Fruit fly (Drosophila melanogaster) whole organism, embryonic: ENCODE results near the gene NdufV3.

ENCODE experiments used
- Aef1 ChIP-seq: fragments of 200-800 bp; sonication (Bioruptor generic); IDR thresholded peaks from 3 replicates; pipeline ENCODE4 v1.3.6; 2022; ENCODE audit warnings: missing biosample characterization, missing genetic modification characterization
- BEAF-32 ChIP-seq: fragments of 200-800 bp; sonication (Bioruptor generic); optimal IDR thresholded peaks from 3 replicates; lab custom pipeline; 2017; ENCODE audit warnings: missing biosample characterization, missing genetic modification characterization, mild to moderate bottlenecking, moderate library complexity, missing genetic modification reagents
- CG10462 ChIP-seq: fragments of 200-800 bp; sonication (Bioruptor generic); optimal IDR thresholded peaks from 2 replicates; lab custom pipeline; 2016; ENCODE audit warnings: missing biosample characterization, missing genetic modification characterization
- CG11085 ChIP-seq: fragments of 200-800 bp; sonication (Bioruptor generic); IDR thresholded peaks from 2 replicates; pipeline ENCODE4 v1.3.6; 2022; ENCODE audit warnings: missing biosample characterization, missing genetic modification characterization
- CG12299 ChIP-seq: fragments of 200-800 bp; sonication (Bioruptor generic); optimal IDR thresholded peaks from 2 replicates; lab custom pipeline; 2018; ENCODE audit warnings: missing biosample characterization, mild to moderate bottlenecking, missing genetic modification characterization
- CG12391 ChIP-seq: fragments of 200-800 bp; sonication (Bioruptor generic); optimal IDR thresholded peaks from 3 replicates; lab custom pipeline; 2018; ENCODE audit warnings: missing biosample characterization, mild to moderate bottlenecking, missing genetic modification characterization, moderate library complexity
- CG12769 ChIP-seq: fragments of 200-800 bp; sonication (Bioruptor generic); optimal IDR thresholded peaks from 2 replicates; lab custom pipeline; 2019; ENCODE audit warnings: missing biosample characterization, mild to moderate bottlenecking, missing genetic modification characterization, moderate library complexity
- CG13894 ChIP-seq: fragments of 200-800 bp; sonication (Bioruptor generic); optimal IDR thresholded peaks from 3 replicates; lab custom pipeline; 2018; ENCODE audit warnings: missing biosample characterization, mild to moderate bottlenecking, missing genetic modification characterization, moderate library complexity
- CG14710 ChIP-seq: fragments of 200-800 bp; sonication (Bioruptor generic); optimal IDR thresholded peaks from 3 replicates; lab custom pipeline; 2019; ENCODE audit warnings: missing biosample characterization, mild to moderate bottlenecking, missing genetic modification characterization, moderate library complexity
- CG15269 ChIP-seq: fragments of 200-800 bp; sonication (Bioruptor generic); optimal IDR thresholded peaks from 2 replicates; lab custom pipeline; 2018; ENCODE audit warnings: missing biosample characterization, mild to moderate bottlenecking, missing genetic modification characterization, moderate library complexity
- CG15514 ChIP-seq: fragments of 200-800 bp; sonication (Bioruptor generic); optimal IDR thresholded peaks from 3 replicates; lab custom pipeline; 2017; ENCODE audit warnings: missing biosample characterization, missing genetic modification characterization, mild to moderate bottlenecking, moderate library complexity, missing genetic modification reagents
- CG1603 ChIP-seq: fragments of 200-800 bp; sonication (Bioruptor generic); optimal IDR thresholded peaks from 2 replicates; lab custom pipeline; 2019; ENCODE audit warnings: missing biosample characterization, mild to moderate bottlenecking, missing genetic modification characterization, moderate library complexity
- CG30020 ChIP-seq: fragments of 200-800 bp; optimal IDR thresholded peaks from 2 replicates; lab custom pipeline; 2019; ENCODE audit warnings: missing biosample characterization, mild to moderate bottlenecking, missing genetic modification characterization, moderate library complexity
- CG32532 ChIP-seq: fragments of 200-800 bp; sonication (Bioruptor generic); IDR thresholded peaks from 2 replicates; pipeline ENCODE4 v1.3.6; 2022; ENCODE audit warnings: missing biosample characterization, missing genetic modification characterization
- CG34224 ChIP-seq: fragments of 200-800 bp; sonication (Bioruptor generic); IDR thresholded peaks from 3 replicates; pipeline ENCODE4 v1.3.6; 2022; ENCODE audit warnings: missing biosample characterization, missing genetic modification characterization; ENCODE audit not compliant: partially characterized antibody
- CG3847 ChIP-seq: fragments of 200-800 bp; sonication (Bioruptor generic); IDR thresholded peaks from 2 replicates; pipeline ENCODE4 v1.3.6; 2022; ENCODE audit warnings: missing biosample characterization, missing genetic modification characterization
- CG4360 ChIP-seq: fragments of 200-800 bp; sonication (Bioruptor generic); IDR thresholded peaks from 2 replicates; pipeline ENCODE4 v1.3.6; 2022; ENCODE audit warnings: missing biosample characterization, missing genetic modification characterization
- CG9797 ChIP-seq: fragments of 200-800 bp; sonication (Bioruptor generic); optimal IDR thresholded peaks from 3 replicates; lab custom pipeline; 2018; ENCODE audit warnings: missing biosample characterization, mild to moderate bottlenecking, missing genetic modification characterization
- CG9876 ChIP-seq: fragments of 200-800 bp; sonication (Bioruptor generic); optimal IDR thresholded peaks from 2 replicates; lab custom pipeline; 2016; ENCODE audit warnings: missing biosample characterization, missing genetic modification characterization
- Doc3 ChIP-seq: fragments of 200-800 bp; sonication (Bioruptor generic); IDR thresholded peaks from 3 replicates; pipeline ENCODE4 v1.3.6; 2022; ENCODE audit warnings: missing biosample characterization, missing genetic modification characterization; ENCODE audit not compliant: partially characterized antibody
- Dp ChIP-seq: fragments of 200-800 bp; sonication (Bioruptor generic); optimal IDR thresholded peaks from 2 replicates; lab custom pipeline; 2018; ENCODE audit warnings: missing biosample characterization, mild to moderate bottlenecking, missing genetic modification characterization, moderate library complexity
- Ets97D ChIP-seq: fragments of 200-800 bp; sonication (Bioruptor generic); optimal IDR thresholded peaks from 3 replicates; lab custom pipeline; 2016; ENCODE audit warnings: missing biosample characterization, missing genetic modification characterization
- HLH54F ChIP-seq: fragments of 200-800 bp; sonication (Bioruptor generic); optimal IDR thresholded peaks from 3 replicates; lab custom pipeline; 2016; ENCODE audit warnings: missing biosample characterization, missing genetic modification characterization
- Hmr ChIP-seq: fragments of 200-800 bp; sonication (Bioruptor generic); optimal IDR thresholded peaks from 3 replicates; lab custom pipeline; 2017; ENCODE audit warnings: mild to moderate bottlenecking, missing biosample characterization, missing genetic modification reagents, missing genetic modification characterization
- Hsf ChIP-seq: fragments of 200-800 bp; sonication (Bioruptor generic); optimal IDR thresholded peaks from 3 replicates; lab custom pipeline; 2016; ENCODE audit warnings: missing biosample characterization, missing genetic modification characterization
- Myb ChIP-seq: fragments of 200-800 bp; sonication (Bioruptor generic); optimal IDR thresholded peaks from 2 replicates; lab custom pipeline; 2016; ENCODE audit warnings: missing biosample characterization, missing genetic modification characterization
- Sin3A ChIP-seq: fragments of >200 bp; optimal IDR thresholded peaks from 2 replicates; lab custom pipeline; 2018
- ac ChIP-seq: fragments of 200-800 bp; sonication (Bioruptor generic); optimal IDR thresholded peaks from 3 replicates; lab custom pipeline; 2017; ENCODE audit warnings: missing biosample characterization, mild to moderate bottlenecking, missing genetic modification characterization
- bowl ChIP-seq: fragments of 200-800 bp; sonication (Bioruptor generic); IDR thresholded peaks from 2 replicates; pipeline ENCODE4 v1.3.6; 2022; ENCODE audit warnings: missing biosample characterization, missing genetic modification characterization
- chn ChIP-seq: fragments of 200-800 bp; sonication (Bioruptor generic); optimal IDR thresholded peaks from 2 replicates; lab custom pipeline; 2016; ENCODE audit warnings: missing biosample characterization, missing genetic modification characterization
- ci ChIP-seq: fragments of 200-800 bp; sonication (Bioruptor generic); IDR thresholded peaks from 3 replicates; pipeline ENCODE4 v1.3.6; 2022; ENCODE audit warnings: missing biosample characterization, missing genetic modification characterization
- dm ChIP-seq: fragments of 200-800 bp; sonication (Bioruptor generic); optimal IDR thresholded peaks from 3 replicates; lab custom pipeline; 2016; ENCODE audit warnings: missing biosample characterization, missing genetic modification characterization
- dpn ChIP-seq, 2 experiments: fragments of 200-800 bp; sonication (Bioruptor generic); optimal IDR thresholded peaks; 3 replicates each; lab custom pipeline; 2016; ENCODE audit warnings: missing biosample characterization in 2 of 2, missing genetic modification characterization in 2 of 2
- ftz-f1 ChIP-seq: fragments of 200-800 bp; sonication (Bioruptor generic); optimal IDR thresholded peaks from 2 replicates; lab custom pipeline; 2016; ENCODE audit warnings: missing biosample characterization, missing genetic modification characterization
- grau ChIP-seq: fragments of 200-800 bp; optimal IDR thresholded peaks from 3 replicates; lab custom pipeline; 2019; ENCODE audit warnings: missing biosample characterization, mild to moderate bottlenecking, missing genetic modification characterization, moderate library complexity
- hb ChIP-seq: fragments of 200-800 bp; sonication (Bioruptor generic); IDR thresholded peaks from 3 replicates; pipeline ENCODE4 v1.3.6; 2022; ENCODE audit warnings: missing biosample characterization, missing genetic modification characterization; ENCODE audit not compliant: partially characterized antibody
- hbn ChIP-seq: fragments of 200-800 bp; sonication (Bioruptor generic); IDR thresholded peaks from 2 replicates; pipeline ENCODE4 v1.3.6; 2022; ENCODE audit warnings: missing biosample characterization, missing genetic modification characterization; ENCODE audit not compliant: partially characterized antibody
- jing ChIP-seq: fragments of 200-800 bp; sonication (Bioruptor generic); optimal IDR thresholded peaks from 2 replicates; lab custom pipeline; 2018; ENCODE audit warnings: missing biosample characterization, mild to moderate bottlenecking, missing genetic modification characterization
- jumu ChIP-seq: fragments of 200-800 bp; sonication (Bioruptor generic); optimal IDR thresholded peaks from 3 replicates; lab custom pipeline; 2016; ENCODE audit warnings: missing biosample characterization, missing genetic modification characterization
- org-1 ChIP-seq: fragments of 200-800 bp; sonication (Bioruptor generic); optimal IDR thresholded peaks from 2 replicates; lab custom pipeline; 2017; ENCODE audit warnings: missing biosample characterization, missing genetic modification characterization
- pzg ChIP-seq: fragments of 200-800 bp; sonication (Bioruptor generic); optimal IDR thresholded peaks from 3 replicates; lab custom pipeline; 2018; ENCODE audit warnings: missing biosample characterization, mild to moderate bottlenecking, missing genetic modification characterization, moderate library complexity
- schlank ChIP-seq: fragments of 200-800 bp; sonication (Bioruptor generic); optimal IDR thresholded peaks from 2 replicates; lab custom pipeline; 2018; ENCODE audit warnings: missing biosample characterization, mild to moderate bottlenecking, missing genetic modification characterization
- sd ChIP-seq: fragments of 200-800 bp; sonication (Bioruptor generic); optimal IDR thresholded peaks from 3 replicates; lab custom pipeline; 2018; ENCODE audit warnings: missing biosample characterization, mild to moderate bottlenecking, missing genetic modification characterization, moderate library complexity
- sob ChIP-seq: fragments of 200-800 bp; sonication (Bioruptor generic); IDR thresholded peaks from 2 replicates; pipeline ENCODE4 v1.3.6; 2022; ENCODE audit warnings: missing biosample characterization, missing genetic modification characterization
- tgo ChIP-seq: fragments of 200-800 bp; sonication (Bioruptor generic); IDR thresholded peaks from 3 replicates; pipeline ENCODE4 v1.3.6; 2022; ENCODE audit warnings: missing biosample characterization, missing genetic modification characterization
- trh ChIP-seq: fragments of 200-800 bp; sonication (Bioruptor generic); optimal IDR thresholded peaks from 2 replicates; lab custom pipeline; 2016; ENCODE audit warnings: missing biosample characterization, missing genetic modification characterization
- unpg ChIP-seq: fragments of 200-800 bp; sonication (Bioruptor generic); optimal IDR thresholded peaks from 3 replicates; lab custom pipeline; 2018; ENCODE audit warnings: missing biosample characterization, mild to moderate bottlenecking, missing genetic modification characterization, moderate library complexity
- vnd ChIP-seq: fragments of 200-800 bp; sonication (Bioruptor generic); IDR thresholded peaks from 3 replicates; pipeline ENCODE4 v1.3.6; 2022; ENCODE audit warnings: missing biosample characterization, missing genetic modification characterization; ENCODE audit not compliant: partially characterized antibody
- zfh2 ChIP-seq: fragments of 200-800 bp; sonication (Bioruptor generic); optimal IDR thresholded peaks from 2 replicates; lab custom pipeline; 2016; ENCODE audit warnings: missing biosample characterization, missing genetic modification characterization

Gene NdufV3

dm6 chrX:11325175-11325768 lies 24.5 kb upstream of the NdufV3 start, which contains the start of gene Gapvd1:
TSS of gene Gapvd1 (plus strand) at chrX:11325385.
- peak; percentile 78 for TF ChIP-seq CG34224 (GFP tag; lab: Robert Waterston, UW)
- TF ChIP-seq tgo (GFP tag; lab: Robert Waterston, UW), result 0 out of 3 replicates have a peak, but pooled peaks have one; percentile 14
- TF ChIP-seq unpg, result no peak
- peak; percentile 35; the same call in 1 of the 2 replicates for TF ChIP-seq sob (GFP tag; lab: Robert Waterston, UW)
- 0 out of 2 replicates have a peak, but pooled peaks have one; percentile 15 for TF ChIP-seq CG3847 (GFP tag; lab: Robert Waterston, UW)
- no peak for TF ChIP-seq trh (GFP tag; lab: Kevin White, UChicago)
- peak; percentile 6 for TF ChIP-seq Hmr (GFP tag; lab: Kevin White, UChicago)
- no peak for TF ChIP-seq CG11085 (GFP tag; lab: Robert Waterston, UW)
- TF ChIP-seq hbn (GFP tag; lab: Robert Waterston, UW), result peak; percentile 70
- peak; percentile 37 for TF ChIP-seq Sin3A (lab: Kevin White, UChicago)
- peak; percentile 44 for TF ChIP-seq CG32532
- TF ChIP-seq Ets97D (GFP tag; lab: Kevin White, UChicago), result peak; percentile 28
- peak; percentile 62; the same call in 2 of the 3 replicates for TF ChIP-seq Aef1 (GFP tag; lab: Robert Waterston, UW)
- TF ChIP-seq hb, result peak; percentile 71
- TF ChIP-seq BEAF-32 (GFP tag; lab: Kevin White, UChicago), result peak; percentile 84
- no peak for TF ChIP-seq sd (tag; lab: Kevin White, UChicago)
- TF ChIP-seq CG12299 (tag; lab: Kevin White, UChicago), result peak; percentile 41
- no peak for TF ChIP-seq CG10462 (GFP tag; lab: Kevin White, UChicago)
- TF ChIP-seq CG12769 (tag; lab: Kevin White, UChicago), result peak; percentile 34
- peak; percentile 79 for TF ChIP-seq vnd (GFP tag; lab: Robert Waterston, UW)
- peak; percentile 10 to 20 for TF ChIP-seq dpn (GFP tag; optimal IDR thresholded peaks at IDR 0.05; lab: Kevin White, UChicago)
- peak; percentile 93 for TF ChIP-seq CG4360 (GFP tag; lab: Robert Waterston, UW)
- peak; percentile 30 for TF ChIP-seq HLH54F (GFP tag; lab: Kevin White, UChicago)
- no peak for TF ChIP-seq ac
- TF ChIP-seq Myb (GFP tag; lab: Kevin White, UChicago), result peak; percentile 17
- peak; percentile 67 for TF ChIP-seq CG15514
- TF ChIP-seq grau (tag; lab: Kevin White, UChicago), result peak; percentile 9
- no peak for TF ChIP-seq jing (GFP tag; lab: Kevin White, UChicago)
- peak; percentile 15 for TF ChIP-seq jumu (GFP tag; lab: Kevin White, UChicago)
- TF ChIP-seq schlank (tag; lab: Kevin White, UChicago), result no peak
- TF ChIP-seq Doc3 (GFP tag; lab: Robert Waterston, UW), result peak; percentile 75
- TF ChIP-seq CG13894 (tag; lab: Kevin White, UChicago), result peak; percentile 4
- peak; percentile 49 for TF ChIP-seq CG14710 (tag; lab: Kevin White, UChicago)
- TF ChIP-seq zfh2 (GFP tag; lab: Kevin White, UChicago), result peak; percentile 8
- no peak for TF ChIP-seq Hsf
- peak; percentile 66 for TF ChIP-seq dm
- TF ChIP-seq CG1603 (tag; lab: Kevin White, UChicago), result peak; percentile 60
- peak; percentile 28 for TF ChIP-seq CG9797 (GFP tag; lab: Kevin White, UChicago)
- TF ChIP-seq ci (GFP tag; lab: Robert Waterston, UW), result peak; percentile 11; the same call in 1 of the 3 replicates
- no peak for TF ChIP-seq bowl (GFP tag; lab: Robert Waterston, UW)
- peak; percentile 9 for TF ChIP-seq CG12391 (tag; lab: Kevin White, UChicago)
- TF ChIP-seq chn (GFP tag; lab: Kevin White, UChicago), result no peak
- TF ChIP-seq ftz-f1, result no peak
- TF ChIP-seq CG15269 (tag; lab: Kevin White, UChicago), result no peak
- TF ChIP-seq pzg (GFP tag; lab: Kevin White, UChicago), result peak; percentile 65
- TF ChIP-seq CG9876, result no peak
- TF ChIP-seq org-1 (GFP tag; lab: Kevin White, UChicago), result no peak
- TF ChIP-seq Dp, result peak; percentile 28
- peak; percentile 20 for TF ChIP-seq CG30020 (tag; lab: Kevin White, UChicago)
